Worm (Caenorhabditis elegans): ENCODE results near the gene F36F12.7.

ce11 chrV:2126554-2126953, 27.4 kb downstream of the F36F12.7 start:
- TF ChIP-seq fos-1 (tag; optimal IDR thresholded peaks at IDR 0.05) (no peak), lin-39 (tag; optimal IDR thresholded peaks at IDR 0.05) (no peak), unc-39 (tag; optimal IDR thresholded peaks at IDR 0.05) (no peak)

Measured in whole organism, L2 larva.